Fruit fly (Drosophila melanogaster) whole organism, prepupa: ENCODE measurements around the gene Hayan.
A peak's percentile ranks its signal among the peaks of the same experiment; 100 is the strongest.

Experiments used
- CG10669 ChIP-seq: fragments of 200-800 bp; sonication (Bioruptor generic); optimal IDR thresholded peaks from 3 replicates; lab custom pipeline; 2018; ENCODE audit warnings: missing biosample characterization, mild to moderate bottlenecking, missing genetic modification characterization, moderate library complexity
- CG11294 ChIP-seq: fragments of 200-800 bp; sonication (Bioruptor generic); IDR thresholded peaks from 2 replicates; pipeline ENCODE4 v1.3.6; 2022; ENCODE audit warnings: missing biosample characterization, missing genetic modification characterization
- CG11762 ChIP-seq: fragments of 200-800 bp; sonication (Bioruptor generic); optimal IDR thresholded peaks from 3 replicates; lab custom pipeline; 2016; ENCODE audit warnings: missing biosample characterization, missing genetic modification characterization; ENCODE audit not compliant: insufficient read depth
- CG31627 ChIP-seq: fragments of 200-800 bp; sonication (Bioruptor generic); optimal IDR thresholded peaks from 3 replicates; lab custom pipeline; 2016; ENCODE audit warnings: missing biosample characterization, missing genetic modification characterization
- CG32006 ChIP-seq: fragments of 200-800 bp; sonication (Bioruptor generic); optimal IDR thresholded peaks from 3 replicates; lab custom pipeline; 2017; ENCODE audit warnings: missing biosample characterization, mild to moderate bottlenecking, missing genetic modification characterization
- CG34406 ChIP-seq: fragments of 200-800 bp; sonication (Bioruptor generic); optimal IDR thresholded peaks from 3 replicates; lab custom pipeline; 2016; ENCODE audit warnings: missing biosample characterization, missing genetic modification characterization
- CG3919 ChIP-seq: fragments of 200-800 bp; sonication (Bioruptor generic); optimal IDR thresholded peaks from 3 replicates; lab custom pipeline; 2016; ENCODE audit warnings: missing biosample characterization, missing genetic modification characterization
- CG6276 ChIP-seq: fragments of 200-800 bp; sonication (Bioruptor generic); optimal IDR thresholded peaks from 2 replicates; lab custom pipeline; 2017; ENCODE audit warnings: missing biosample characterization, mild to moderate bottlenecking, missing genetic modification characterization
- CG6792 ChIP-seq: fragments of 200-800 bp; sonication (Bioruptor generic); optimal IDR thresholded peaks from 3 replicates; lab custom pipeline; 2016; ENCODE audit warnings: missing biosample characterization, missing genetic modification characterization
- CG7368 ChIP-seq: fragments of 200-800 bp; sonication (Bioruptor generic); optimal IDR thresholded peaks from 3 replicates; lab custom pipeline; 2016; ENCODE audit warnings: missing biosample characterization, missing genetic modification characterization
- CG8319 ChIP-seq: fragments of 200-800 bp; sonication (Bioruptor generic); optimal IDR thresholded peaks from 3 replicates; lab custom pipeline; 2016; ENCODE audit warnings: missing biosample characterization, missing genetic modification characterization
- CG8632 ChIP-seq: fragments of 200-800 bp; sonication (Bioruptor generic); optimal IDR thresholded peaks from 3 replicates; lab custom pipeline; 2016; ENCODE audit warnings: missing biosample characterization, missing genetic modification characterization
- Eip75B ChIP-seq: fragments of 200-800 bp; sonication (Bioruptor generic); optimal IDR thresholded peaks from 3 replicates; lab custom pipeline; 2016; ENCODE audit warnings: missing biosample characterization, missing genetic modification characterization
- Ets21C ChIP-seq: fragments of 200-800 bp; sonication (Bioruptor generic); optimal IDR thresholded peaks from 3 replicates; lab custom pipeline; 2016; ENCODE audit warnings: missing biosample characterization, missing genetic modification characterization
- Ets96B ChIP-seq: fragments of 200-800 bp; optimal IDR thresholded peaks from 2 replicates; lab custom pipeline; 2019; ENCODE audit warnings: missing biosample characterization, mild to moderate bottlenecking, missing genetic modification characterization, moderate library complexity
- Gug ChIP-seq: fragments of 200-800 bp; sonication (Bioruptor generic); IDR thresholded peaks from 2 replicates; pipeline ENCODE4 v1.3.6; 2022; ENCODE audit warnings: missing biosample characterization, missing genetic modification characterization
- Hr39 ChIP-seq: fragments of 200-800 bp; sonication (Bioruptor generic); optimal IDR thresholded peaks from 2 replicates; lab custom pipeline; 2016; ENCODE audit warnings: missing biosample characterization, missing genetic modification characterization
- Lpt ChIP-seq: fragments of 200-800 bp; sonication (Bioruptor generic); optimal IDR thresholded peaks from 3 replicates; lab custom pipeline; 2016; ENCODE audit warnings: missing biosample characterization, missing genetic modification characterization
- OdsH ChIP-seq: fragments of 200-800 bp; sonication (Bioruptor generic); optimal IDR thresholded peaks from 3 replicates; lab custom pipeline; 2016; ENCODE audit warnings: missing biosample characterization, missing genetic modification characterization
- Sox15 ChIP-seq: fragments of 200-800 bp; sonication (Bioruptor generic); optimal IDR thresholded peaks from 3 replicates; lab custom pipeline; 2016; ENCODE audit warnings: missing biosample characterization, missing genetic modification characterization
- acj6 ChIP-seq: fragments of 200-800 bp; sonication (Bioruptor generic); optimal IDR thresholded peaks from 3 replicates; lab custom pipeline; 2016; ENCODE audit warnings: missing biosample characterization, missing genetic modification characterization
- cyc ChIP-seq: fragments of 200-800 bp; sonication (Bioruptor generic); optimal IDR thresholded peaks from 3 replicates; lab custom pipeline; 2016; ENCODE audit warnings: missing biosample characterization, missing genetic modification characterization
- dac ChIP-seq: fragments of 200-800 bp; sonication (Bioruptor generic); optimal IDR thresholded peaks from 2 replicates; lab custom pipeline; 2017; ENCODE audit warnings: missing biosample characterization, mild to moderate bottlenecking, missing genetic modification characterization
- fkh ChIP-seq: fragments of 200-800 bp; sonication (Bioruptor generic); optimal IDR thresholded peaks from 3 replicates; lab custom pipeline; 2017; ENCODE audit warnings: missing biosample characterization, mild to moderate bottlenecking, missing genetic modification characterization, moderate library complexity
- salr ChIP-seq, 2 experiments: fragments of 200-800 bp; sonication (Bioruptor generic); optimal IDR thresholded peaks; 3 replicates each; lab custom pipeline; 2016 to 2018; ENCODE audit warnings: missing biosample characterization in 2 of 2, missing genetic modification characterization in 2 of 2, mild to moderate bottlenecking in 1 of 2
- svp ChIP-seq: fragments of 200-800 bp; sonication (Bioruptor generic); peaks from one replicate; lab custom pipeline; 2016; ENCODE audit warnings: missing biosample characterization, missing genetic modification characterization
- topi ChIP-seq: fragments of 200-800 bp; sonication (Bioruptor generic); optimal IDR thresholded peaks from 3 replicates; lab custom pipeline; 2016; ENCODE audit warnings: missing biosample characterization, missing genetic modification characterization

Hayan gene

dm6 chrX:18479307-18480134, 4.1 kb downstream of the Hayan start, which contains the start of gene CG32547 (continued):
- peak; percentile 36 for TF ChIP-seq svp

DNA sequence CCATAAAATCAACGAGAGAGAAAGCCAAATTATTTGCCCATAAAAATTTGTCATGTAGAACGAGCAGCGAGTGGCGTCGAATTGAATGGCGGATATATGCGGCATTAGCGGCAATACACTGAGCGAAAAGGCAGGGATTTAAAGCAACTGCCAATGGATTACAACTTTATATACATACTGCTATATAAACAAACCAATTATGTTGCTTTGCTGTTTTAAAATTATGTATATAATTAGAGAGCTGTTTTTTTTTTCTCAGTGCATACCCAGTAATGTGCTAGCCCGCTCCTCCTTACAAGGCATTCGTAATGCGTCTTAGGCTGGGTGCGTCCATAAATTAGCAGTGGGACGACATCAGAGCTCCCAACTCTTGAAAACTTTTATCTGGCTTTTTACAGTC, 15.7 kb downstream of the Hayan start:
- TF ChIP-seq CG8319 (GFP tag; lab: Kevin White, UChicago) (no peak), CG32006 (no peak), CG6792 (GFP tag; lab: Kevin White, UChicago) (no peak), OdsH (GFP tag; lab: Kevin White, UChicago) (no peak), CG34406 (GFP tag; lab: Kevin White, UChicago) (no peak)

dm6 chrX:18460318-18460717, 23.3 kb downstream of the Hayan start, which contains the start of gene CG43843:
Gene CG43843 (minus strand): TSS chrX:18460418.
- TF ChIP-seq dac (GFP tag; lab: Kevin White, UChicago) (no peak), Hr39 (GFP tag; lab: Kevin White, UChicago) (no peak), CG7368 (GFP tag; lab: Kevin White, UChicago) (no peak), CG11294 (GFP tag; lab: Robert Waterston, UW) (no peak), Ets96B (tag; lab: Kevin White, UChicago) (no peak), CG8632 (GFP tag; lab: Kevin White, UChicago) (no peak), Lpt (GFP tag; lab: Kevin White, UChicago) (no peak)

dm6 chrX:18452717-18453116, 30.9 kb downstream of the Hayan start:
- peak; percentile 44 for TF ChIP-seq svp
- TF ChIP-seq Sox15 (GFP tag; lab: Kevin White, UChicago): no peak

DNA sequence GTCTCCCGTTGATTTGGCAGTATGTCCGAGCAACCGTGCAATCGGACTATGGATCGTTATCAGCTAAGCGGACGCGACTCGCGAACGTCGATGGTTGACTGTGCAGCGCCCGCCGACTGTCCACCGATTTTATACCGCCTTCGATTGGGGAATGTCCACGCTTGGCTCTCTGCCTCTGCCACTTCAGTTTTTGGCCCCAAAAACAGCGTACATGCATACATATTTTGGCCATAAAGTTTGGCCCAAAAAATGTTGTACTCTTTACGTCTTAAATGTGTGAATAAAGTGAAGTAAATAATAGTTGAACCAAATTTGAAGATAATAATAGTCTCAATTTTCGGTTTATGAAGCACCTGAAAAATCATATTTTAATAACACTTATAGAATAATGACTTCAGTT, 43.1 kb downstream of the Hayan start, which contains the start of gene CG32548:
Gene CG32548, minus strand, starts transcription at position 101 of the 400 bp plus-strand sequence.
- TF ChIP-seq salr (GFP tag; optimal IDR thresholded peaks at IDR 0.05; lab: Kevin White, UChicago) (no peak), Eip75B (GFP tag; lab: Kevin White, UChicago) (no peak), Gug (no peak), CG10669 (GFP tag; lab: Kevin White, UChicago) (no peak), CG11294 (GFP tag; lab: Robert Waterston, UW) (no peak), cyc (GFP tag; lab: Kevin White, UChicago) (no peak), CG31627 (GFP tag; lab: Kevin White, UChicago) (no peak)

DNA sequence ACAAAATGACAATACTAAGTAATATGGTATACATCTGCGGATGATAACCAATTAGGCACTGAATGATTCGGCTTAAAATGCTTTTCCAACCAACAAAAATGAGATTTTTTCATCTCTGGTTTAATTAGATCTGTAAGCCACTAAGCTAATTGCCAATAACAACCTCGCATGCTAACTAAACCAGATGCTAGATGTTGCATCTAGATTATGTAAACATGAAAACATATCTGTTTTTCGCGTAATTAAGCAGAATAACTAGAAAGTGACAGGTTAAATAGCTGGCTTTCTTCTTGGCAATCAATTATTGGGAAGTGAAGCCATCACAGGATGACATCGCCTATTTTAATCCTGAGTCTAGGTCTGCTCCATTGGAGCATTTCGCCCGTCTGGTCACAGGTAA, 44.2 kb downstream of the Hayan start, which contains the start of gene CG43841:
Gene CG43841, plus strand, starts transcription at position 301 of the 400 bp plus-strand sequence.
- TF ChIP-seq CG3919 (GFP tag; lab: Kevin White, UChicago) (no peak), CG6276 (GFP tag; lab: Kevin White, UChicago) (no peak), CG11762 (no peak), CG34406 (GFP tag; lab: Kevin White, UChicago) (no peak), Lpt (GFP tag; lab: Kevin White, UChicago) (no peak), Ets21C (no peak), Hr39 (GFP tag; lab: Kevin White, UChicago) (no peak), topi (GFP tag; lab: Kevin White, UChicago) (no peak), CG11294 (GFP tag; lab: Robert Waterston, UW) (no peak), Eip75B (GFP tag; lab: Kevin White, UChicago) (no peak), fkh (GFP tag; lab: Kevin White, UChicago) (no peak)

DNA sequence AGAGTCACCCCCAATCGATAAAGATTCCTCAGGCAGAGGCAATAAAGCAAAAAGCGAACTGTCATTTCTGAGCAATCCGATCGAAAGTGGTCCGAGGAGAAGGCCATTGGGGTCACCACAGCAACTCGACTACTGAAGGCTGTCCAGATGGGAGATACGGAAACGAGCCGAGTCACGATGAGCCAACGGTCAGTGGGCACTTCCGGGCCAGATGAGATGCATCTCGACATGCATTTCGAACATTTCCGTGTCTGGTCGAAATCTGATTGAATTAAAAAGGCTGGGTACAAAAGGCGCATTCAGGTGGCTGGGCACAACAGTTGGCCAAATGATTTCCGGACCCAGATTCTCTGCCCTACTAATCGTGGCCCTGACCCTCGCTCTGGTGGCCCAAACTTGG, 45.0 kb downstream of the Hayan start, which contains the start of gene CG32551:
Gene CG32551, plus strand, starts transcription at position 301 of the 400 bp plus-strand sequence.
- TF ChIP-seq acj6 (GFP tag; lab: Kevin White, UChicago): no peak
- TF ChIP-seq svp: peak; percentile 18
